Fruit fly (Drosophila melanogaster): ENCODE results near the gene galectin.

DNA sequence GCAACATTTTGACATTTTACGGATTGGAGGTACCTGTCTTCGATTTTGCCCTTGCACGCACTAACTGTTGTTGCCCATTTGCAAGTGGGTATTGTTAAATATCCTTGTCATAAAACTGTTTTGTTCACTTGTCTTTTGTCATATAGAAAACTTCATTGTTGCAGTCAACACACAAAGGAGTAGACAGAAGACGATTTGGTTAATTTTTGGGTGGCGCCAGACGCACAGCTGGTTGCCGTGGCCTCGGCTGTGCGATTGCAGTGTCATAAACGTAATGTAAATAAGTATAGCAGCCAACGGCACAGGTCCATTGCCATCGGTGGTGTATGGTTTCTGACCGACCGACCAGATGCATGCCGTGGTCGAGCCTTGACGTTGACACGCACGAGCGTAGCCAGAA lies 19.8 kb downstream of the galectin start:
- TF ChIP-seq Hr78 (GFP tag; optimal IDR thresholded peaks at IDR 0.05) (no peak), OdsH (GFP tag; optimal IDR thresholded peaks at IDR 0.05) (no peak), ey (GFP tag; optimal IDR thresholded peaks at IDR 0.05) (no peak), pan (optimal IDR thresholded peaks at IDR 0.05) (no peak)

Measured in whole organism, wandering third instar larva.